Worm (Caenorhabditis elegans) whole organism, midembryonic: ENCODE results near the gene F53A3.1.

ENCODE experiments used
- cog-1 ChIP-seq: sonication (generic microtip); optimal IDR thresholded peaks from 2 replicates; lab custom pipeline; 2016; ENCODE audit warnings: missing genetic modification characterization, missing compliant biosample characterization
- klf-2 ChIP-seq: fragments of 200-800 bp; sonication (Bioruptor generic); conservative IDR thresholded peaks from 2 replicates; pipeline ENCODE4 v1.3.6; 2022; ENCODE audit warnings: missing genetic modification reagents, missing genetic modification characterization, missing compliant biosample characterization
- ztf-23 ChIP-seq: fragments of 200-800 bp; sonication (Bioruptor generic); IDR thresholded peaks from 2 replicates; pipeline ENCODE4 v1.3.6; 2022; ENCODE audit warnings: missing genetic modification reagents, missing genetic modification characterization, missing compliant biosample characterization
- ztf-29 ChIP-seq: fragments of 200-800 bp; sonication (Bioruptor generic); IDR thresholded peaks from 2 replicates; pipeline ENCODE4 v1.3.6; 2022; ENCODE audit warnings: missing genetic modification reagents, missing genetic modification characterization, missing compliant biosample characterization

DNA sequence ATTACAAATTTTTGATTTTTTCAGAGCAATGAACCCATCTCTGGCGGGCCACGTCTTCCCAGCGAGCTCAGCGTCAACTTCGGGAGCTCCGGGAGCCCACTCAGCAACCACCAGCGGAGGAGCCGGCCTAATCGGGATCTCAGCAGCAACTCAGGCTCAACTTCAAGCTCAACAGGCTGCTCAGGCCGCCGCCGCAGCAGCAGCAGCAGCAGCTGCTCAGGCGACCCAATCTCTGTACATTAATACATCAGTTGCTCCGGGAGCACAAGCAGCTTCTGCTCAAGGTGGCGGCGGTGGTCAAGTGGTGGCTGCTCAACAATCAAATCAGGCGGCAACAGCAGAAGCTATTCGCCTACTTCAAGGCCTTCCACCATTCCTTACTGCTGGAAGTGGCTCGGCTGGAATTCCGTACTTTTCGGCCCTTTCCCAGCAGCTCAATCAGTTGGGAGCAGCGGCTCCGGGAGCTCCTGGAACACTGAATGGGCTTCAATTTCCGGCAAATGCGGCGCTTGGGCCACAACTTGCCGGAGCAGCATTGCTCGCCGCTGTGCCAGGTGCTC lies 12.6 kb downstream of the F53A3.1 start:
- TF ChIP-seq cog-1 = no peak
- TF ChIP-seq ztf-29 (GFP tag; lab: Robert Waterston, UW) = no peak
- TF ChIP-seq klf-2 (GFP tag; lab: Robert Waterston, UW) = no peak
- TF ChIP-seq ztf-23 = no peak
